Worm (Caenorhabditis elegans) whole organism, late embryonic: ENCODE measurements around the gene Y17D7C.2.

Experiments
- C08G9.2 ChIP-seq: sonication (generic microtip); optimal IDR thresholded peaks from 2 replicates; lab custom pipeline; 2016; ENCODE audit warnings: mild to moderate bottlenecking, missing genetic modification characterization, moderate library complexity, missing compliant biosample characterization
- C38D4.7 ChIP-seq: fragments of 200-800 bp; sonication (Bioruptor generic); optimal IDR thresholded peaks from 2 replicates; lab custom pipeline; 2018; ENCODE audit warnings: mild to moderate bottlenecking, missing genetic modification characterization, moderate library complexity, missing compliant biosample characterization
- Y22D7AL.16 ChIP-seq: sonication (generic microtip); optimal IDR thresholded peaks from 2 replicates; lab custom pipeline; 2016; ENCODE audit warnings: missing genetic modification characterization, missing compliant biosample characterization
- ama-1 ChIP-seq: fragments of 150-350 bp; optimal IDR thresholded peaks from 2 replicates; lab custom pipeline; 2014
- ceh-14 ChIP-seq: sonication (generic microtip); optimal IDR thresholded peaks from 2 replicates; lab custom pipeline; 2016; ENCODE audit warnings: missing genotype, missing genetic modification characterization, missing compliant biosample characterization
- ceh-18 ChIP-seq: sonication (generic microtip); optimal IDR thresholded peaks from 2 replicates; lab custom pipeline; 2016; ENCODE audit warnings: missing genetic modification characterization, missing compliant biosample characterization
- ceh-19 ChIP-seq: fragments of 200-800 bp; sonication (Bioruptor generic); optimal IDR thresholded peaks from 2 replicates; lab custom pipeline; 2018; ENCODE audit warnings: mild to moderate bottlenecking, missing genetic modification characterization, missing compliant biosample characterization
- ceh-22 ChIP-seq: sonication (generic microtip); optimal IDR thresholded peaks from 2 replicates; lab custom pipeline; 2017; ENCODE audit warnings: missing biosample characterization, missing genetic modification characterization
- ceh-24 ChIP-seq: sonication (generic microtip); optimal IDR thresholded peaks from 2 replicates; lab custom pipeline; 2016; ENCODE audit warnings: mild to moderate bottlenecking, missing genetic modification characterization, missing compliant biosample characterization
- ceh-31 ChIP-seq: sonication (generic microtip); optimal IDR thresholded peaks from 2 replicates; lab custom pipeline; 2016; ENCODE audit warnings: missing genetic modification characterization, missing compliant biosample characterization
- ceh-48 ChIP-seq: sonication (generic microtip); optimal IDR thresholded peaks from 2 replicates; lab custom pipeline; 2016; ENCODE audit warnings: missing genetic modification characterization, inconsistent platforms, missing compliant biosample characterization
- ceh-9 ChIP-seq: sonication (generic microtip); optimal IDR thresholded peaks from 2 replicates; lab custom pipeline; 2016; ENCODE audit warnings: mild to moderate bottlenecking, missing genetic modification characterization, inconsistent platforms, missing compliant biosample characterization
- che-1 ChIP-seq: sonication (generic microtip); optimal IDR thresholded peaks from 2 replicates; lab custom pipeline; 2016; ENCODE audit warnings: mild to moderate bottlenecking, missing genetic modification characterization, missing compliant biosample characterization
- dve-1 ChIP-seq: sonication (generic microtip); optimal IDR thresholded peaks from 2 replicates; lab custom pipeline; 2017; ENCODE audit warnings: antibody characterized with exemption, mild to moderate bottlenecking, missing genetic modification characterization, missing compliant biosample characterization
- elt-2 ChIP-seq: sonication (generic microtip); optimal IDR thresholded peaks from 2 replicates; lab custom pipeline; 2016; ENCODE audit warnings: missing genetic modification reagents, missing genetic modification characterization, missing compliant biosample characterization
- elt-4 ChIP-seq: sonication (generic microtip); optimal IDR thresholded peaks from 2 replicates; lab custom pipeline; 2016; ENCODE audit warnings: missing genetic modification characterization, missing compliant biosample characterization
- fax-1 ChIP-seq: sonication (generic microtip); optimal IDR thresholded peaks from 2 replicates; lab custom pipeline; 2016; ENCODE audit warnings: missing genotype, missing genetic modification characterization, missing compliant biosample characterization
- fkh-6 ChIP-seq: sonication (generic microtip); optimal IDR thresholded peaks from 2 replicates; lab custom pipeline; 2016; ENCODE audit warnings: missing genetic modification characterization, missing compliant biosample characterization
- hlh-8 ChIP-seq: sonication (generic microtip); optimal IDR thresholded peaks from 2 replicates; lab custom pipeline; 2016; ENCODE audit warnings: missing genotype, missing genetic modification characterization, missing compliant biosample characterization
- lin-11 ChIP-seq: fragments of 200-800 bp; sonication (Bioruptor generic); optimal IDR thresholded peaks from 2 replicates; lab custom pipeline; 2018; ENCODE audit warnings: mild to moderate bottlenecking, missing genetic modification characterization, missing compliant biosample characterization
- madf-2 ChIP-seq: sonication (generic microtip); optimal IDR thresholded peaks from 2 replicates; lab custom pipeline; 2017; ENCODE audit warnings: missing genetic modification characterization, missing compliant biosample characterization
- mec-3 ChIP-seq: sonication (generic microtip); optimal IDR thresholded peaks from 2 replicates; lab custom pipeline; 2016; ENCODE audit warnings: borderline replicate concordance, missing genetic modification characterization, missing compliant biosample characterization
- nfya-1 ChIP-seq: sonication (generic microtip); optimal IDR thresholded peaks from 2 replicates; lab custom pipeline; 2017; ENCODE audit warnings: missing genetic modification characterization, mild to moderate bottlenecking, missing compliant biosample characterization, antibody characterized with exemption, moderate library complexity
- nhr-11 ChIP-seq: fragments of 150-350 bp; optimal IDR thresholded peaks from 2 replicates; lab custom pipeline; 2014; ENCODE audit warnings: missing biosample characterization, missing genetic modification characterization
- nhr-232 ChIP-seq: sonication (generic microtip); optimal IDR thresholded peaks from 2 replicates; lab custom pipeline; 2016; ENCODE audit warnings: missing genetic modification characterization, missing compliant biosample characterization
- pag-3 ChIP-seq: sonication (generic microtip); optimal IDR thresholded peaks from 2 replicates; lab custom pipeline; 2016; ENCODE audit warnings: missing compliant biosample characterization, missing genetic modification characterization, borderline replicate concordance
- pqm-1 ChIP-seq: sonication (generic microtip); optimal IDR thresholded peaks from 2 replicates; lab custom pipeline; 2016; ENCODE audit warnings: missing genetic modification characterization, missing compliant biosample characterization
- pros-1 ChIP-seq: fragments of 150-350 bp; optimal IDR thresholded peaks from 2 replicates; lab custom pipeline; 2014; ENCODE audit warnings: missing biosample characterization, missing genetic modification reagents, missing genetic modification characterization
- rnt-1 ChIP-seq: sonication (generic microtip); optimal IDR thresholded peaks from 2 replicates; lab custom pipeline; 2016; ENCODE audit warnings: missing genetic modification characterization, missing compliant biosample characterization
- sdc-2 ChIP-seq: sonication (generic microtip); optimal IDR thresholded peaks from 2 replicates; lab custom pipeline; 2016; ENCODE audit warnings: missing genotype, missing genetic modification characterization, missing compliant biosample characterization
- sox-2 ChIP-seq: fragments of 200-800 bp; sonication (Bioruptor generic); IDR thresholded peaks from 2 replicates; pipeline ENCODE4 v1.3.6; 2022; ENCODE audit warnings: missing genetic modification reagents, missing genetic modification characterization, missing compliant biosample characterization
- sox-4 ChIP-seq: sonication (generic microtip); optimal IDR thresholded peaks from 2 replicates; lab custom pipeline; 2017; ENCODE audit warnings: mild to moderate bottlenecking, missing genetic modification characterization, inconsistent platforms, missing compliant biosample characterization
- syd-9 ChIP-seq: sonication (generic microtip); optimal IDR thresholded peaks from 2 replicates; lab custom pipeline; 2016; ENCODE audit warnings: mild to moderate bottlenecking, missing genetic modification characterization, moderate library complexity, missing compliant biosample characterization
- tbx-2 ChIP-seq: sonication (generic microtip); optimal IDR thresholded peaks from 2 replicates; lab custom pipeline; 2016; ENCODE audit warnings: missing genetic modification characterization, missing compliant biosample characterization
- tbx-7 ChIP-seq: sonication (generic microtip); optimal IDR thresholded peaks from 2 replicates; lab custom pipeline; 2016; ENCODE audit warnings: missing genotype, missing genetic modification characterization, missing compliant biosample characterization

Y17D7C.2 gene

DNA sequence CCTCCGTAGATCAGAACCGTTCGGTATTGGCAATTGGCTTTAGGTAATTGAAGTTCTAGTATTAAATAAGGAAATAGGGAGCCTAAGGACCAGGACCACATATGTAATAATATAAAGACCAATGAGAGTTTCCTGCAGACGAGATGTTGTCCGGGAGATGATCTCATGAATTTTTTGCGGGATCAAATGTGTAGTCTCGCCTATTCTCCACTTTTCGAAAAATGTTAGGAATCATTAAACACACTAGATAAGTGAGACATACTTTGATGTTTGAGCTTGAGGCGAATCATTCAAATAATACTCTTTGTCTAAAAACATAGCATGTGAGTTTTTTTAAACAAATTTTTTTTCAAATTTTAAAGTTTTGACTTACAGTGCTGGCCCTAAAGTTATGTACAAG is 33.2 kb upstream of the Y17D7C.2 start, which contains the start of gene F11D11.6:
Gene F11D11.6 (minus strand): TSS at position 101 of the 400 bp plus-strand sequence.
- TF ChIP-seq nfya-1 (no peak), ama-1 (lab: Kevin White, UChicago) (no peak), madf-2 (no peak)

ce11 chrV:18750445-18750844 is 30.7 kb upstream of the Y17D7C.2 start, which contains the start of the genes F11D11.21 and F11D11.12:
Gene F11D11.21 (minus strand): TSS chrV:18750545.
Gene F11D11.12 (minus strand): TSS chrV:18750682.
- TF ChIP-seq Y22D7AL.16 (tag; lab: Kevin White, UChicago): no peak
- no peak for TF ChIP-seq C08G9.2
- TF ChIP-seq pqm-1 (tag; lab: Kevin White, UChicago): no peak
- TF ChIP-seq ceh-18 (tag; lab: Kevin White, UChicago): no peak
- no peak for TF ChIP-seq rnt-1 (tag; lab: Kevin White, UChicago)
- TF ChIP-seq lin-11 (tag; lab: Kevin White, UChicago): no peak
- no peak for TF ChIP-seq ceh-48
- no peak for TF ChIP-seq fax-1 (tag; lab: Kevin White, UChicago)
- TF ChIP-seq ceh-9 (tag; lab: Kevin White, UChicago): no peak
- TF ChIP-seq sox-4 (tag; lab: Kevin White, UChicago): no peak
- no peak for TF ChIP-seq sox-2 (GFP tag; lab: Robert Waterston, UW)
- TF ChIP-seq hlh-8 (tag; lab: Kevin White, UChicago): no peak
- no peak for TF ChIP-seq tbx-7
- no peak for TF ChIP-seq ceh-22 (tag; lab: Kevin White, UChicago)
- TF ChIP-seq che-1 (tag; lab: Kevin White, UChicago): no peak
- no peak for TF ChIP-seq dve-1 (tag; lab: Kevin White, UChicago)
- TF ChIP-seq ama-1 (lab: Kevin White, UChicago): no peak
- no peak for TF ChIP-seq pag-3
- TF ChIP-seq ceh-19 (GFP tag; lab: Kevin White, UChicago): no peak

DNA sequence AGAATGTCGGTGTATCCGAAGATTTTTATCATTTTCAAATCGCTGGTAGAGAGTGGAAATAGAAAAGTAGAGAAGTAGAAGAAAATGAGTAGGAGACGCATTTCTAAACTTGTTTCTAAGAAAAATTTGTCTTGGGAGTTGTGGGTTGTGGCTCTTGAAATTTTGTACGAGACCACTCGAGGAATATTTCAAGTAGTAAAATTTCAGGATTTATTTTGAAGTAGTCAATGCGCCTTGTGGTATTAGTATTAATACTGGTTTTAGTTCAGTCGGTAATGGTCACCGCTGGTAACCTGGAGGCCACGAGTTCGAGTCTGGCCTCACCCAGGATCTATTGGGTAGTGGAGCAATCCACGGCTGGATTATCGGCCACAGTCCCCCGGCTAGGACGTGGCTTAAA is 28.9 kb upstream of the Y17D7C.2 start, which contains the start of gene clec-252:
Gene clec-252 (minus strand): TSS at position 101 of the 400 bp plus-strand sequence.
- no peak for TF ChIP-seq tbx-2
- TF ChIP-seq C38D4.7 (GFP tag; lab: Kevin White, UChicago): no peak
- TF ChIP-seq nfya-1: no peak
- no peak for TF ChIP-seq pros-1 (tag; lab: Kevin White, UChicago)
- TF ChIP-seq ceh-31 (tag; lab: Kevin White, UChicago): no peak
- TF ChIP-seq ceh-14 (tag; lab: Kevin White, UChicago): no peak
- no peak for TF ChIP-seq mec-3 (tag; lab: Kevin White, UChicago)
- TF ChIP-seq sox-4 (tag; lab: Kevin White, UChicago): no peak
- TF ChIP-seq ceh-48: no peak
- no peak for TF ChIP-seq rnt-1 (tag; lab: Kevin White, UChicago)
- TF ChIP-seq syd-9 (tag; lab: Kevin White, UChicago): no peak
- no peak for TF ChIP-seq madf-2
- no peak for TF ChIP-seq ceh-24 (tag; lab: Kevin White, UChicago)
- TF ChIP-seq, all 69 proteins: peak for 0

- TF ChIP-seq nhr-11 (tag; lab: Kevin White, UChicago): no peak
- TF ChIP-seq fkh-6 (tag; lab: Kevin White, UChicago): no peak
- TF ChIP-seq fax-1 (tag; lab: Kevin White, UChicago): no peak
- no peak for TF ChIP-seq nhr-232 (tag; lab: Kevin White, UChicago)
- TF ChIP-seq Y22D7AL.16 (tag; lab: Kevin White, UChicago): no peak
- TF ChIP-seq ceh-9 (tag; lab: Kevin White, UChicago): no peak
- TF ChIP-seq syd-9 (tag; lab: Kevin White, UChicago): no peak
- TF ChIP-seq elt-2: no peak
- no peak for TF ChIP-seq elt-4
- TF ChIP-seq pqm-1 (tag; lab: Kevin White, UChicago): no peak
- TF ChIP-seq sdc-2 (tag; lab: Kevin White, UChicago): no peak
- TF ChIP-seq C38D4.7 (GFP tag; lab: Kevin White, UChicago): no peak
These were observed 27.3 kb upstream of the Y17D7C.2 start, which contains the start of gene clec-251 for ce11 chrV:18746937-18747660. Gene clec-251 (minus strand): TSS chrV:18746987.
